Worm (Caenorhabditis elegans) whole organism, L2 larva: Measurements from ENCODE around the gene sre-18.
A peak's percentile ranks its signal among the peaks of the same experiment; 100 is the strongest.

ENCODE experiments used
- C34F6.9 ChIP-seq: fragments of 150-350 bp; optimal IDR thresholded peaks from 2 replicates; lab custom pipeline; 2014; ENCODE audit warnings: missing biosample characterization, missing genetic modification characterization
- F13H6.1 ChIP-seq: sonication (generic microtip); optimal IDR thresholded peaks from 2 replicates; lab custom pipeline; 2016; ENCODE audit warnings: missing genetic modification characterization, missing compliant biosample characterization
- R02D3.7 ChIP-seq: fragments of 150-350 bp; optimal IDR thresholded peaks from 2 replicates; lab custom pipeline; 2014; ENCODE audit warnings: missing biosample characterization, missing genetic modification characterization
- Y55F3AM.14 ChIP-seq: fragments of 200-800 bp; sonication (Bioruptor generic); optimal IDR thresholded peaks from 2 replicates; lab custom pipeline; 2018; ENCODE audit warnings: mild to moderate bottlenecking, missing genetic modification characterization, missing compliant biosample characterization
- ZK546.5 ChIP-seq: sonication (generic microtip); optimal IDR thresholded peaks from 2 replicates; lab custom pipeline; 2017; ENCODE audit warnings: missing biosample characterization, missing genetic modification characterization
- alr-1 ChIP-seq: fragments of 150-350 bp; optimal IDR thresholded peaks from 2 replicates; lab custom pipeline; 2014; ENCODE audit warnings: missing biosample characterization, missing genetic modification characterization
- aly-2 ChIP-seq: fragments of 150-350 bp; optimal IDR thresholded peaks from 2 replicates; lab custom pipeline; 2014; ENCODE audit warnings: missing biosample characterization, missing genetic modification characterization
- ama-1 ChIP-seq: fragments of 150-350 bp; optimal IDR thresholded peaks from 2 replicates; lab custom pipeline; 2018; ENCODE audit warnings: inconsistent platforms
- ceh-16 ChIP-seq: fragments of 150-350 bp; optimal IDR thresholded peaks from 2 replicates; lab custom pipeline; 2014; ENCODE audit warnings: missing biosample characterization, missing genetic modification characterization
- ceh-82 ChIP-seq: fragments of 150-350 bp; optimal IDR thresholded peaks from 2 replicates; lab custom pipeline; 2014; ENCODE audit warnings: missing biosample characterization, missing genetic modification characterization
- crh-2 ChIP-seq: sonication (generic microtip); optimal IDR thresholded peaks from 2 replicates; lab custom pipeline; 2017; ENCODE audit warnings: missing biosample characterization, missing genetic modification characterization
- dmd-4 ChIP-seq: sonication (generic microtip); optimal IDR thresholded peaks from 2 replicates; lab custom pipeline; 2017; ENCODE audit warnings: missing biosample characterization, missing genetic modification characterization
- egl-27 ChIP-seq: sonication (generic microtip); optimal IDR thresholded peaks from 3 replicates; lab custom pipeline; 2017; ENCODE audit warnings: missing biosample characterization, missing genetic modification reagents, missing genetic modification characterization
- elt-3 ChIP-seq: sonication (generic microtip); optimal IDR thresholded peaks from 2 replicates; lab custom pipeline; 2017; ENCODE audit warnings: missing biosample characterization, missing genetic modification characterization
- fos-1 ChIP-seq: fragments of 150-350 bp; optimal IDR thresholded peaks from 2 replicates; lab custom pipeline; 2014; ENCODE audit warnings: missing biosample characterization, missing genetic modification characterization
- gmeb-1 ChIP-seq: fragments of 150-350 bp; optimal IDR thresholded peaks from 2 replicates; lab custom pipeline; 2014; ENCODE audit warnings: missing biosample characterization, missing genetic modification characterization
- lin-11 ChIP-seq: fragments of 150-350 bp; sonication (generic microtip); optimal IDR thresholded peaks from 2 replicates; lab custom pipeline; 2014; ENCODE audit warnings: missing biosample characterization, missing genetic modification characterization, inconsistent platforms, mixed read lengths
- lin-13 ChIP-seq: fragments of 150-350 bp; optimal IDR thresholded peaks from 2 replicates; lab custom pipeline; 2014; ENCODE audit warnings: missing biosample characterization, missing genetic modification reagents, missing genetic modification characterization
- lin-39 ChIP-seq: fragments of 150-350 bp; optimal IDR thresholded peaks from 2 replicates; lab custom pipeline; 2014; ENCODE audit warnings: missing biosample characterization, missing genetic modification reagents, missing genetic modification characterization
- lsy-2 ChIP-seq, 2 experiments: fragments of 150-350 bp in 1 of 2; sonication (generic microtip) in 1 of 2; optimal IDR thresholded peaks; 2 replicates each; lab custom pipeline; 2014 to 2017; ENCODE audit warnings: missing biosample characterization in 2 of 2, missing genetic modification characterization in 2 of 2
- mab-5 ChIP-seq: fragments of 150-350 bp; optimal IDR thresholded peaks from 2 replicates; lab custom pipeline; 2014; ENCODE audit warnings: missing biosample characterization, missing genetic modification characterization
- mbf-1 ChIP-seq: sonication (generic microtip); optimal IDR thresholded peaks from 2 replicates; lab custom pipeline; 2017; ENCODE audit warnings: missing biosample characterization, missing genetic modification characterization
- mdl-1 ChIP-seq, 2 experiments: fragments of 150-350 bp in 1 of 2; sonication (generic microtip) in 1 of 2; optimal IDR thresholded peaks; 2 replicates each; lab custom pipeline; 2017; ENCODE audit warnings: missing biosample characterization in 2 of 2, missing genetic modification characterization in 2 of 2
- nhr-10 ChIP-seq: sonication (generic microtip); optimal IDR thresholded peaks from 2 replicates; lab custom pipeline; 2017; ENCODE audit warnings: missing biosample characterization, missing genetic modification characterization
- nhr-11 ChIP-seq: fragments of 150-350 bp; optimal IDR thresholded peaks from 2 replicates; lab custom pipeline; 2014; ENCODE audit warnings: missing biosample characterization, missing genetic modification characterization
- nhr-12 ChIP-seq: fragments of 150-350 bp; optimal IDR thresholded peaks from 2 replicates; lab custom pipeline; 2014; ENCODE audit warnings: missing biosample characterization, missing genetic modification characterization
- nhr-129 ChIP-seq: fragments of 150-350 bp; optimal IDR thresholded peaks from 2 replicates; lab custom pipeline; 2014; ENCODE audit warnings: missing biosample characterization, missing genetic modification characterization
- nhr-21 ChIP-seq: fragments of 150-350 bp; optimal IDR thresholded peaks from 2 replicates; lab custom pipeline; 2014; ENCODE audit warnings: missing biosample characterization, missing genetic modification characterization
- nhr-23 ChIP-seq: fragments of 150-350 bp; optimal IDR thresholded peaks from 2 replicates; lab custom pipeline; 2014; ENCODE audit warnings: missing biosample characterization, missing genetic modification reagents, missing genetic modification characterization
- nhr-237 ChIP-seq: fragments of 150-350 bp; optimal IDR thresholded peaks from 2 replicates; lab custom pipeline; 2014; ENCODE audit warnings: missing biosample characterization, missing genetic modification characterization
- nhr-6 ChIP-seq: fragments of 150-350 bp; optimal IDR thresholded peaks from 2 replicates; lab custom pipeline; 2014; ENCODE audit warnings: missing biosample characterization, missing genetic modification characterization
- nhr-77 ChIP-seq: fragments of 150-350 bp; optimal IDR thresholded peaks from 2 replicates; lab custom pipeline; 2014; ENCODE audit warnings: missing biosample characterization, missing genetic modification characterization
- peb-1 ChIP-seq: fragments of 150-350 bp; optimal IDR thresholded peaks from 2 replicates; lab custom pipeline; 2014; ENCODE audit warnings: missing biosample characterization, missing genetic modification characterization
- sem-4 ChIP-seq: fragments of 150-350 bp; optimal IDR thresholded peaks from 2 replicates; lab custom pipeline; 2014; ENCODE audit warnings: missing biosample characterization, missing genetic modification reagents, missing genetic modification characterization
- skn-1 ChIP-seq: sonication (generic microtip); optimal IDR thresholded peaks from 2 replicates; lab custom pipeline; 2017; ENCODE audit warnings: missing biosample characterization, missing genetic modification characterization
- sma-3 ChIP-seq: sonication (generic microtip); optimal IDR thresholded peaks from 2 replicates; lab custom pipeline; 2016; ENCODE audit warnings: missing genetic modification reagents, missing genetic modification characterization, missing compliant biosample characterization
- sma-9 ChIP-seq, 2 experiments: fragments of 150-350 bp in 1 of 2; sonication (generic microtip) in 1 of 2; optimal IDR thresholded peaks; 2 replicates each; lab custom pipeline; 2014 to 2016; ENCODE audit warnings: missing genetic modification characterization in 2 of 2, mild to moderate bottlenecking in 1 of 2, missing biosample characterization in 1 of 2, missing compliant biosample characterization in 1 of 2, missing genetic modification reagents in 1 of 2, moderate library complexity in 1 of 2
- snpc-4 ChIP-seq: fragments of 150-350 bp; optimal IDR thresholded peaks from 2 replicates; lab custom pipeline; 2014; ENCODE audit warnings: missing biosample characterization, missing genetic modification characterization
- unc-39 ChIP-seq: fragments of 150-350 bp; optimal IDR thresholded peaks from 2 replicates; lab custom pipeline; 2014; ENCODE audit warnings: missing biosample characterization, missing genetic modification characterization
- unc-55 ChIP-seq: fragments of 150-350 bp; sonication (generic microtip); optimal IDR thresholded peaks from 3 replicates; lab custom pipeline; 2014; ENCODE audit warnings: missing biosample characterization, missing genetic modification reagents, missing genetic modification characterization
- unc-62 ChIP-seq: fragments of 150-350 bp; optimal IDR thresholded peaks from 2 replicates; lab custom pipeline; 2014; ENCODE audit warnings: missing biosample characterization, missing genetic modification reagents, missing genetic modification characterization
- zag-1 ChIP-seq: fragments of 150-350 bp; optimal IDR thresholded peaks from 2 replicates; lab custom pipeline; 2014; ENCODE audit warnings: missing biosample characterization, missing genetic modification characterization
- ztf-1 ChIP-seq: fragments of 200-800 bp; sonication (Bioruptor generic); conservative IDR thresholded peaks from 2 replicates; pipeline ENCODE4 v1.3.6; 2022; ENCODE audit warnings: missing genetic modification characterization, missing compliant biosample characterization
- ztf-11 ChIP-seq: sonication (generic microtip); optimal IDR thresholded peaks from 2 replicates; lab custom pipeline; 2017; ENCODE audit warnings: missing biosample characterization, missing genetic modification characterization
- ztf-4 ChIP-seq: fragments of 150-350 bp; optimal IDR thresholded peaks from 2 replicates; lab custom pipeline; 2014; ENCODE audit warnings: missing biosample characterization, missing genetic modification characterization

The sre-18 gene

DNA sequence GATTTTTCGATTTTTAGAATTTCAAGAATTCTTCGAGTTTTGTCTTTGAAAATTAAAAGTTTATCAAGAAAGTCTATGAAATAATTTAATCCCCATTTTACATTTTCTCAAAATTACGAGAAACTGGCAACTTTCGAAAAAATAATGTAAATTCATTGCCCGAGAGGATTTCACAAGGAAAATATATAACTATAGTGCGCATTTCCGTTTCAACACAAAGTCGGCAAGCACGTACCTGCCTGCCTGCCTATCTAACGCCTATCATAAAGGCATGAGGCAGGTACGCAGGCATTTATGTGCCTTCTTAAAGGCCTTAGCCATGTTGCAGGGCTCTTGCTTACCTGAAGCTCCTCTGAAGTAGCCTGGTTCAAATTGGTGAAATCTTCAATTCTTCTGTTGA, 16.8 kb downstream of the sre-18 start:
- TF ChIP-seq zag-1 (no peak), unc-39 (tag; lab: Kevin White, UChicago) (no peak), nhr-129 (no peak), F13H6.1 (tag; lab: Kevin White, UChicago) (no peak), C34F6.9 (no peak), lin-39 (tag; lab: Kevin White, UChicago) (no peak)

DNA sequence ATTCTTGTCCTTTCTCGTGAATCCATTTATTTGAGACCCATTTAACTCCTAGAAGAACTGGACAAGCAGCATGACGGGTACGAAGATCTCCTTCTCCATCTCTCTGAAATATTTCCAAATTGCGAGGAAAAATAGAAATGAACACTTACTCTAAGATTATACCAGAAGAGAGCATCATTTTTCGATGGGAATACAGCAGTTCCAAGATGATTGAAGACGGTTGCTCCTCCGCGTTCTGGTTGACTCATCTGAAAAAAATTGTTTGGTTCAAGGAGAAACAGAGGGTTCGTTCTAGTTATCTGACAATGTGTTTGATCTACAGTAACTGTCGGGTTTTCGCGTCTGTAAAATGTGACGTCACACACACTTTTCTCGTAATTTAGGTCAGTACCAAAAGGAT, 18.3 kb downstream of the sre-18 start:
- TF ChIP-seq mab-5 (tag; lab: Kevin White, UChicago) (no peak), ztf-1 (GFP tag; lab: Robert Waterston, UW) (no peak), F13H6.1 (tag; lab: Kevin White, UChicago) (no peak), lin-11 (tag; lab: Kevin White, UChicago) (no peak), sma-9 (GFP tag; optimal IDR thresholded peaks at IDR 0.05; lab: Kevin White, UChicago) (no peak), sma-9 (tag; optimal IDR thresholded peaks at IDR 0.05; lab: Kevin White, UChicago) (no peak), unc-55 (GFP tag; lab: Kevin White, UChicago) (no peak), unc-62 (GFP tag; lab: Kevin White, UChicago) (no peak), lin-39 (tag; lab: Kevin White, UChicago) (no peak)

DNA sequence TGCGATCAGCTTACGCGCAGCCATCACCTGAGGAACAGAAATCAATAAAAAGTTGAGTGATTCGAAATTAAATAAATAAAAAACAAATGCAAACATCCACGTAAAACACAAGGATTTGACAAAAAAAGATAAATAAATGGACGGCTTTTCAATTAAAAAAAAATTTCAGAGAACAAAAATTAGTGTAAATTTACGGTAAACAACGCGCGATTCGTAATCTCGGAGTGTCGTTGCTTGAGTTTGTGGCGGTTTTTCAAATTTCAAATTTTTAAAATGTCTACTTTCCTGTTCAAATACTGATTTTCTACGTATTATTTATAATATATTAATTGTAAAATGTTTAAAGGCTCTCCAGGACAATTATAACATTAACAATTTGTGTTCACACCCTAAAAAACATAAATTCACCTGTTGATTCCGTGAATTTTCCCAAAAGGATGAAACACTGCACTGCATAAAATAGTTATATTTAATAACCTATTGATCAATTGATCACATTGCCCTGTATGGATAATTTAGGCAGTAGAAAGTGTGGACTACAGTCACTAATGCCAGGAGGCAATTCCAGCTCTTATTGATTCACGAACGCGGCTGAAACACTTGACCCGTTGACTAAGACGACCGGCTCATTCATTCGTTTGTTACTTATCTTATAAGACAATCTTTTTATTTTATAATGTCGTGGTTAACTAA, 20.4 kb downstream of the sre-18 start, which contains the start of the genes marb-1 and F35G2.3:
Gene marb-1 (minus strand): TSS at position 27 of the 693 bp plus-strand sequence.
Gene F35G2.3 (plus strand): TSS at position 643 of the 693 bp plus-strand sequence.
- TF ChIP-seq ZK546.5 (tag; lab: Kevin White, UChicago) (no peak), sma-3 (GFP tag; lab: Kevin White, UChicago) (peak; percentile 20), elt-3 (tag; lab: Kevin White, UChicago) (no peak), F13H6.1 (tag; lab: Kevin White, UChicago) (peak; percentile 26), snpc-4 (tag; lab: Kevin White, UChicago) (no peak), aly-2 (tag; lab: Kevin White, UChicago) (no peak), nhr-23 (tag; lab: Kevin White, UChicago) (no peak), R02D3.7 (tag; lab: Kevin White, UChicago) (peak; percentile 93), ztf-1 (GFP tag; lab: Robert Waterston, UW) (no peak), nhr-77 (tag; lab: Kevin White, UChicago) (no peak), crh-2 (peak; percentile 54), dmd-4 (no peak), ceh-16 (tag; lab: Kevin White, UChicago) (no peak), ceh-82 (tag; lab: Kevin White, UChicago) (no peak), ztf-11 (no peak), unc-55 (GFP tag; lab: Kevin White, UChicago) (peak; percentile 77), ama-1 (lab: Kevin White, UChicago) (no peak), nhr-129 (peak; percentile 61), fos-1 (tag; lab: Kevin White, UChicago) (no peak), nhr-6 (tag; lab: Kevin White, UChicago) (no peak), lin-13 (peak; percentile 24), nhr-21 (tag; lab: Kevin White, UChicago) (peak; percentile 45), lin-39 (tag; lab: Kevin White, UChicago) (no peak), mdl-1 (tag; optimal IDR thresholded peaks at IDR 0.05; lab: Kevin White, UChicago) (no peak), zag-1 (no peak), skn-1 (tag; lab: Kevin White, UChicago) (no peak), unc-62 (GFP tag; lab: Kevin White, UChicago) (no peak), nhr-11 (no peak), Y55F3AM.14 (GFP tag; lab: Kevin White, UChicago) (no peak), lsy-2 (tag; optimal IDR thresholded peaks at IDR 0.05; lab: Kevin White, UChicago) (peak; percentile 29 to 80), egl-27 (no peak), unc-39 (tag; lab: Kevin White, UChicago) (no peak), nhr-10 (tag; lab: Kevin White, UChicago) (no peak), peb-1 (tag; lab: Kevin White, UChicago) (no peak), gmeb-1 (peak; percentile 94), lin-11 (tag; lab: Kevin White, UChicago) (no peak), sem-4 (tag; lab: Kevin White, UChicago) (no peak), ztf-4 (tag; lab: Kevin White, UChicago) (no peak), mbf-1 (tag; lab: Kevin White, UChicago) (no peak), mab-5 (tag; lab: Kevin White, UChicago) (no peak), nhr-237 (tag; lab: Kevin White, UChicago) (no peak), sma-9 (GFP tag; optimal IDR thresholded peaks at IDR 0.05; lab: Kevin White, UChicago) (peak; percentile 31), sma-9 (tag; optimal IDR thresholded peaks at IDR 0.05; lab: Kevin White, UChicago) (no peak), C34F6.9 (peak; percentile 70), nhr-12 (tag; lab: Kevin White, UChicago) (no peak), alr-1 (no peak)
